Comparison of ENCODE assay signal across 7 worm cellular contexts in genomic region chrII:13004160-13004871, ce11.
A peak's percentile ranks its signal among the peaks of the same experiment; 100 is the strongest.
TF ChIP-seq lines count a peak whose summit lies in the region.

No protein-coding gene starts in this region.

TF ChIP-seq in whole organism, L1 larva, 84 proteins besides CTCF, POLR2A, EP300 and RAD21 (continues in another document):
- TF ChIP-seq nhr-71 (tag; optimal IDR thresholded peaks at IDR 0.05; lab: Kevin White, UChicago) = peak; percentile 37
- TF ChIP-seq hlh-4 (tag; optimal IDR thresholded peaks at IDR 0.05; lab: Kevin White, UChicago) = no peak
- peak; percentile 17 for TF ChIP-seq snu-23 (GFP tag; optimal IDR thresholded peaks at IDR 0.05; lab: Kevin White, UChicago)
- no peak for TF ChIP-seq zag-1 (tag; optimal IDR thresholded peaks at IDR 0.05; lab: Kevin White, UChicago)
- TF ChIP-seq lin-35 (GFP tag; optimal IDR thresholded peaks at IDR 0.05; lab: Kevin White, UChicago) = peak in 1 of 2 experiments; percentile 1
- TF ChIP-seq lin-14 (GFP tag; optimal IDR thresholded peaks at IDR 0.05; lab: Kevin White, UChicago) = peak; percentile 63
- peak; percentile 28 for TF ChIP-seq nhr-20 (tag; optimal IDR thresholded peaks at IDR 0.05; lab: Kevin White, UChicago)
- TF ChIP-seq elt-3 (tag; optimal IDR thresholded peaks at IDR 0.05; lab: Kevin White, UChicago) = peak in 5 of 6 experiments; percentile 23 to 79 (median 42)
- peak; percentile 47 for TF ChIP-seq C16A3.4 (tag; optimal IDR thresholded peaks at IDR 0.05; lab: Kevin White, UChicago)
- TF ChIP-seq lin-13 (GFP tag; optimal IDR thresholded peaks at IDR 0.05; lab: Kevin White, UChicago) = peak; percentile 1
- TF ChIP-seq lsy-2 (tag; optimal IDR thresholded peaks at IDR 0.05; lab: Kevin White, UChicago) = peak in 1 of 2 experiments; percentile 53
- TF ChIP-seq unc-86 (tag; optimal IDR thresholded peaks at IDR 0.05; lab: Kevin White, UChicago) = no peak
- TF ChIP-seq rnt-1 (tag; optimal IDR thresholded peaks at IDR 0.05; lab: Kevin White, UChicago) = no peak

TF ChIP-seq in whole organism, L2 larva, 48 proteins besides CTCF, POLR2A, EP300 and RAD21 (continues in another document):
- TF ChIP-seq sma-9 (GFP tag; optimal IDR thresholded peaks at IDR 0.05; lab: Kevin White, UChicago) = peak; percentile 38
- TF ChIP-seq sma-9 (tag; optimal IDR thresholded peaks at IDR 0.05; lab: Kevin White, UChicago) = no peak
- no peak for TF ChIP-seq lin-11 (tag; optimal IDR thresholded peaks at IDR 0.05; lab: Kevin White, UChicago)
- no peak for TF ChIP-seq F13H6.1 (tag; optimal IDR thresholded peaks at IDR 0.05; lab: Kevin White, UChicago)
- TF ChIP-seq nhr-25 (tag; optimal IDR thresholded peaks at IDR 0.05; lab: Kevin White, UChicago) = peak; percentile 56
- TF ChIP-seq blmp-1 (tag; optimal IDR thresholded peaks at IDR 0.05; lab: Kevin White, UChicago; ENCODE audit: insufficient read depth) = peak; percentile 19
- no peak for TF ChIP-seq zag-1 (tag; optimal IDR thresholded peaks at IDR 0.05; lab: Kevin White, UChicago)
- no peak for TF ChIP-seq nhr-10 (tag; optimal IDR thresholded peaks at IDR 0.05; lab: Kevin White, UChicago)
- no peak for TF ChIP-seq lin-13 (GFP tag; optimal IDR thresholded peaks at IDR 0.05; lab: Kevin White, UChicago)
- no peak for TF ChIP-seq skn-1 (tag; optimal IDR thresholded peaks at IDR 0.05; lab: Kevin White, UChicago)
- TF ChIP-seq nhr-21 (tag; optimal IDR thresholded peaks at IDR 0.05; lab: Kevin White, UChicago) = peak; percentile 37
- no peak for TF ChIP-seq nhr-77 (tag; optimal IDR thresholded peaks at IDR 0.05; lab: Kevin White, UChicago)
- peak; percentile 46 for TF ChIP-seq ceh-16 (tag; optimal IDR thresholded peaks at IDR 0.05; lab: Kevin White, UChicago)
- TF ChIP-seq nhr-23 (tag; optimal IDR thresholded peaks at IDR 0.05; lab: Kevin White, UChicago) = no peak

TF ChIP-seq in whole organism, L3 larva, 47 proteins besides CTCF, POLR2A, EP300 and RAD21:
- TF ChIP-seq pqm-1 (tag; optimal IDR thresholded peaks at IDR 0.05; lab: Kevin White, UChicago) = peak; percentile 69
- peak; percentile 40 for TF ChIP-seq nhr-23 (tag; optimal IDR thresholded peaks at IDR 0.05; lab: Kevin White, UChicago)
- TF ChIP-seq elt-2 (tag; optimal IDR thresholded peaks at IDR 0.05; lab: Kevin White, UChicago) = peak; percentile 82
- peak; percentile 62 for TF ChIP-seq nhr-25 (tag; optimal IDR thresholded peaks at IDR 0.05; lab: Kevin White, UChicago)
- TF ChIP-seq R02D3.7 (tag; optimal IDR thresholded peaks at IDR 0.05; lab: Kevin White, UChicago) = no peak
- no peak for TF ChIP-seq eor-1 (tag; optimal IDR thresholded peaks at IDR 0.05; lab: Kevin White, UChicago)
- no peak for TF ChIP-seq egl-5 (tag; optimal IDR thresholded peaks at IDR 0.05; lab: Kevin White, UChicago)

TF ChIP-seq in whole organism, L4 larva, 104 proteins besides CTCF, POLR2A, EP300 and RAD21 (continues in another document):
- no peak for TF ChIP-seq pha-4 (GFP tag; IDR thresholded peaks at IDR 0.05; lab: Robert Waterston, UW)
- TF ChIP-seq pha-4 (tag; optimal IDR thresholded peaks at IDR 0.05; lab: Kevin White, UChicago) = no peak
- no peak for TF ChIP-seq zip-2 (tag; optimal IDR thresholded peaks at IDR 0.05; lab: Kevin White, UChicago)
- TF ChIP-seq attf-4 (tag; optimal IDR thresholded peaks at IDR 0.05; lab: Kevin White, UChicago) = no peak
- peak; percentile 10 for TF ChIP-seq mxl-3 (GFP tag; optimal IDR thresholded peaks at IDR 0.05; lab: Kevin White, UChicago)
- TF ChIP-seq aha-1 (tag; lab: Kevin White, UChicago) = peak; percentile 88
- TF ChIP-seq ZK337.2 (GFP tag; IDR thresholded peaks at IDR 0.05; lab: Robert Waterston, UW) = no peak
- TF ChIP-seq unc-39 (tag; optimal IDR thresholded peaks at IDR 0.05; lab: Kevin White, UChicago) = no peak
- TF ChIP-seq lin-39 (tag; optimal IDR thresholded peaks at IDR 0.05; lab: Kevin White, UChicago) = no peak
- TF ChIP-seq nhr-28 (tag; optimal IDR thresholded peaks at IDR 0.05; lab: Kevin White, UChicago) = peak; percentile 97
- TF ChIP-seq Y5F2A.4 (GFP tag; optimal IDR thresholded peaks at IDR 0.05; lab: Kevin White, UChicago) = no peak
- no peak for TF ChIP-seq nhr-41 (GFP tag; IDR thresholded peaks at IDR 0.05; lab: Robert Waterston, UW)
- peak; percentile 63 for TF ChIP-seq dmd-6 (GFP tag; IDR thresholded peaks at IDR 0.05; lab: Robert Waterston, UW)
- no peak for TF ChIP-seq lin-1 (GFP tag; IDR thresholded peaks at IDR 0.05; lab: Robert Waterston, UW)
- TF ChIP-seq lin-15B (tag; optimal IDR thresholded peaks at IDR 0.05; lab: Kevin White, UChicago) = no peak
- no peak for TF ChIP-seq unc-130 (GFP tag; optimal IDR thresholded peaks at IDR 0.05; lab: Kevin White, UChicago)
- TF ChIP-seq hlh-11 (tag; optimal IDR thresholded peaks at IDR 0.05; lab: Kevin White, UChicago) = peak; percentile 63

TF ChIP-seq in whole organism, late embryonic, 69 proteins besides CTCF, POLR2A, EP300 and RAD21:
- no peak for TF ChIP-seq sdc-2 (tag; optimal IDR thresholded peaks at IDR 0.05; lab: Kevin White, UChicago)
- TF ChIP-seq ceh-24 (tag; optimal IDR thresholded peaks at IDR 0.05; lab: Kevin White, UChicago) = no peak
- no peak for TF ChIP-seq ahr-1 (tag; optimal IDR thresholded peaks at IDR 0.05; lab: Kevin White, UChicago)
- TF ChIP-seq hlh-8 (tag; optimal IDR thresholded peaks at IDR 0.05; lab: Kevin White, UChicago) = no peak
- TF ChIP-seq fkh-6 (tag; optimal IDR thresholded peaks at IDR 0.05; lab: Kevin White, UChicago) = no peak
- no peak for TF ChIP-seq ceh-45 (GFP tag; IDR thresholded peaks at IDR 0.05; lab: Robert Waterston, UW)
- TF ChIP-seq ceh-30 (tag; optimal IDR thresholded peaks at IDR 0.05; lab: Kevin White, UChicago) = no peak
- TF ChIP-seq unc-55 (GFP tag; optimal IDR thresholded peaks at IDR 0.05; lab: Kevin White, UChicago) = peak; percentile 80
- TF ChIP-seq elt-2 (tag; optimal IDR thresholded peaks at IDR 0.05; lab: Kevin White, UChicago) = peak; percentile 47
- no peak for TF ChIP-seq odd-2 (tag; optimal IDR thresholded peaks at IDR 0.05; lab: Kevin White, UChicago)
- TF ChIP-seq eyg-1 (tag; optimal IDR thresholded peaks at IDR 0.05; lab: Kevin White, UChicago) = no peak
- no peak for TF ChIP-seq nhr-232 (tag; optimal IDR thresholded peaks at IDR 0.05; lab: Kevin White, UChicago)
TF ChIP-seq in whole organism, late embryonic: peak in this region for 2.

TF ChIP-seq in whole organism, mixed stage, embryonic, 35 proteins besides CTCF, POLR2A, EP300 and RAD21:
- TF ChIP-seq mls-2 (tag; optimal IDR thresholded peaks at IDR 0.05; lab: Kevin White, UChicago) (no peak), nhr-28 (tag; optimal IDR thresholded peaks at IDR 0.05; lab: Kevin White, UChicago) (no peak), snpc-4 (tag; optimal IDR thresholded peaks at IDR 0.05; lab: Kevin White, UChicago) (no peak), tbx-8 (GFP tag; optimal IDR thresholded peaks at IDR 0.05; lab: Kevin White, UChicago) (no peak), zip-8 (tag; optimal IDR thresholded peaks at IDR 0.05; lab: Kevin White, UChicago) (no peak), mab-5 (tag; optimal IDR thresholded peaks at IDR 0.05; lab: Kevin White, UChicago) (peak; percentile 69), unc-62 (GFP tag; optimal IDR thresholded peaks at IDR 0.05; lab: Kevin White, UChicago) (peak; percentile 85), nhr-12 (tag; optimal IDR thresholded peaks at IDR 0.05; lab: Kevin White, UChicago) (no peak), ceh-43 (GFP tag; optimal IDR thresholded peaks at IDR 0.05; lab: Kevin White, UChicago) (no peak), pha-4 (tag; optimal IDR thresholded peaks at IDR 0.05; lab: Kevin White, UChicago) (no peak), M03D4.4 (tag; optimal IDR thresholded peaks at IDR 0.05; lab: Kevin White, UChicago) (no peak), ham-2 (GFP tag; optimal IDR thresholded peaks at IDR 0.05; lab: Kevin White, UChicago) (peak; percentile 6), nhr-76 (tag; optimal IDR thresholded peaks at IDR 0.05; lab: Kevin White, UChicago) (no peak), drap-1 (GFP tag; optimal IDR thresholded peaks at IDR 0.05; lab: Kevin White, UChicago) (no peak), lin-32 (GFP tag; optimal IDR thresholded peaks at IDR 0.05; lab: Kevin White, UChicago) (no peak), elt-3 (tag; optimal IDR thresholded peaks at IDR 0.05; lab: Kevin White, UChicago) (peak; percentile 25), lin-13 (tag; optimal IDR thresholded peaks at IDR 0.05; lab: Kevin White, UChicago) (no peak), ceh-39 (tag; optimal IDR thresholded peaks at IDR 0.05; lab: Kevin White, UChicago) (no peak), ztf-11 (tag; optimal IDR thresholded peaks at IDR 0.05; lab: Kevin White, UChicago) (no peak), sptf-1 (tag; optimal IDR thresholded peaks at IDR 0.05; lab: Kevin White, UChicago) (no peak)

TF ChIP-seq in whole organism, young adult, 124 proteins besides CTCF, POLR2A, EP300 and RAD21:
- peak; percentile 52 for TF ChIP-seq nhr-80 (tag; optimal IDR thresholded peaks at IDR 0.05; lab: Kevin White, UChicago)
- no peak for TF ChIP-seq sea-2 (GFP tag; IDR thresholded peaks at IDR 0.05; lab: Robert Waterston, UW)
